Worm (Caenorhabditis elegans) whole organism, early embryonic: Measurements from ENCODE around the gene M01E10.3.

Experiments used
- B0310.2 ChIP-seq: sonication (generic microtip); optimal IDR thresholded peaks from 2 replicates; lab custom pipeline; 2016; ENCODE audit warnings: mild to moderate bottlenecking, missing genetic modification characterization, missing compliant biosample characterization
- F13C5.2 ChIP-seq: sonication (generic microtip); optimal IDR thresholded peaks from 2 replicates; lab custom pipeline; 2017; ENCODE audit warnings: mild to moderate bottlenecking, missing genetic modification characterization, inconsistent platforms, missing compliant biosample characterization
- aly-1 ChIP-seq: sonication (generic microtip); optimal IDR thresholded peaks from 2 replicates; lab custom pipeline; 2016; ENCODE audit warnings: missing genetic modification characterization, missing compliant biosample characterization
- ama-1 ChIP-seq: fragments of 150-350 bp; optimal IDR thresholded peaks from 2 replicates; lab custom pipeline; 2014
- ceh-13 ChIP-seq: fragments of 200-800 bp; sonication (Bioruptor generic); optimal IDR thresholded peaks from 2 replicates; lab custom pipeline; 2018; ENCODE audit warnings: mild to moderate bottlenecking, missing genetic modification characterization, missing compliant biosample characterization
- ceh-36 ChIP-seq: sonication (generic microtip); optimal IDR thresholded peaks from 2 replicates; lab custom pipeline; 2016; ENCODE audit warnings: missing genetic modification characterization, inconsistent platforms, missing compliant biosample characterization
- ets-7 ChIP-seq: sonication (generic microtip); optimal IDR thresholded peaks from 2 replicates; lab custom pipeline; 2016; ENCODE audit warnings: missing genotype, missing genetic modification characterization, missing compliant biosample characterization
- flt-1 ChIP-seq: fragments of 200-800 bp; sonication (Bioruptor generic); IDR thresholded peaks from 2 replicates; pipeline ENCODE4 v1.3.6; 2022; ENCODE audit warnings: missing genetic modification characterization, missing compliant biosample characterization
- hmbx-1 ChIP-seq: sonication (generic microtip); optimal IDR thresholded peaks from 2 replicates; lab custom pipeline; 2016; ENCODE audit warnings: mild to moderate bottlenecking, missing genetic modification characterization, missing compliant biosample characterization
- hmg-4 ChIP-seq: fragments of 200-800 bp; sonication (Bioruptor generic); optimal IDR thresholded peaks from 2 replicates; lab custom pipeline; 2018; ENCODE audit warnings: mild to moderate bottlenecking, missing genetic modification characterization, missing compliant biosample characterization
- hnd-1 ChIP-seq: sonication (generic microtip); optimal IDR thresholded peaks from 2 replicates; lab custom pipeline; 2016; ENCODE audit warnings: missing genetic modification characterization, missing compliant biosample characterization
- pes-1 ChIP-seq: fragments of 200-800 bp; sonication (Bioruptor generic); IDR thresholded peaks from 2 replicates; pipeline ENCODE4 v1.3.6; 2022; ENCODE audit warnings: missing genetic modification reagents, missing genetic modification characterization, missing compliant biosample characterization
- scrt-1 ChIP-seq: fragments of 200-800 bp; sonication (Bioruptor generic); IDR thresholded peaks from 2 replicates; pipeline ENCODE4 v1.3.6; 2022; ENCODE audit warnings: missing genetic modification characterization, missing compliant biosample characterization
- sea-1 ChIP-seq: fragments of 200-800 bp; sonication (Bioruptor generic); conservative IDR thresholded peaks from 2 replicates; pipeline ENCODE4 v1.3.6; 2022; ENCODE audit warnings: missing genetic modification characterization, missing compliant biosample characterization
- tbx-11 ChIP-seq: fragments of 200-800 bp; sonication (Bioruptor generic); IDR thresholded peaks from 2 replicates; pipeline ENCODE4 v1.3.6; 2022; ENCODE audit warnings: missing genetic modification characterization, missing compliant biosample characterization
- tbx-37 ChIP-seq: fragments of 200-800 bp; sonication (Bioruptor generic); conservative IDR thresholded peaks from 2 replicates; pipeline ENCODE4 v1.3.6; 2022; ENCODE audit warnings: missing genetic modification reagents, missing genetic modification characterization, missing compliant biosample characterization
- tra-4 ChIP-seq: sonication (generic microtip); optimal IDR thresholded peaks from 2 replicates; lab custom pipeline; 2017; ENCODE audit warnings: missing genetic modification characterization, missing compliant biosample characterization

M01E10.3 gene

DNA sequence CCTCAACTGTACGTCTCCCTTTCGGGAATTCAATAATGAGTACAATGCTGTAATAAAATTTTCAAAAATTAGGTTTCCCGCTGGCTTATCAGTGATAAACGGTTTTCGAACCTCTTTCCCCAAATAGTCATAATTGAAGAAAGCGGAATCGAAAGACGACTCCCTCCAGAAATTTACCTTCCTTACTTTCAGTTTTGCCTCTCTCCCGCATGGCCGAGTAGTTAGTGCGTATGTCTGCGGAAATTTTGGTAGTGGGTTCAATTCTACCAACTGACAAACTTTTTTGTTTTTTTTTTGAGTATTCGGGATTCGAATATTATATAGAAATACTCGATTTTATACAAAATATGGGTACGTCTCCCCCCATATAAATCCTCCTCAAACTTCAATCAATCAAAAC is 11.0 kb upstream of the M01E10.3 start:
- TF ChIP-seq sea-1 (GFP tag; lab: Robert Waterston, UW) = 0 out of 2 replicates have a peak, but pooled peaks have one; percentile 31

DNA sequence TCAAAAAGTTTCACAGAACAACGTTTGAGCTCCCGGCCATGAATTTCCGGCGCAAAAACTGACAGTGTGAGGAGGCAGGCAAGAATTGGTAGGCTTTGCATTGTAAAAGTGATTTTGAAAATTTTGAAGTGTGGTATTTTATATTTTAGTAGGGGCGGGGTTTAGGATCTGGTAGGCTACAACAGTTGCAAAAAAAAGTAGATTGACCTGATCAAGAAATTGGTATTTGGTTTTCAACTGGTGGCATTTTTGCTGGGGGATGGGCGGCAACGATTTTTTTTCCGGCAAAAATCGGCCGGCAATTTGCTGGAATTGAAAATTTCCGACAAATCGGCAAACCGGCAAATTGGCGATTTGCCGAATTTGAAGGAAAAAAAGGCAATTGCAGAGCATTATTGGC is 6.9 kb upstream of the M01E10.3 start, which contains the start of gene ins-16:
Gene ins-16 (minus strand): TSS at position 101 of the 400 bp plus-strand sequence.
- TF ChIP-seq scrt-1 (GFP tag; lab: Robert Waterston, UW) (no peak), hnd-1 (tag; lab: Kevin White, UChicago) (no peak), sea-1 (GFP tag; lab: Robert Waterston, UW) (no peak), hmg-4 (GFP tag; lab: Kevin White, UChicago) (no peak), ceh-13 (GFP tag; lab: Kevin White, UChicago) (no peak), ceh-36 (tag; lab: Kevin White, UChicago) (no peak)

DNA sequence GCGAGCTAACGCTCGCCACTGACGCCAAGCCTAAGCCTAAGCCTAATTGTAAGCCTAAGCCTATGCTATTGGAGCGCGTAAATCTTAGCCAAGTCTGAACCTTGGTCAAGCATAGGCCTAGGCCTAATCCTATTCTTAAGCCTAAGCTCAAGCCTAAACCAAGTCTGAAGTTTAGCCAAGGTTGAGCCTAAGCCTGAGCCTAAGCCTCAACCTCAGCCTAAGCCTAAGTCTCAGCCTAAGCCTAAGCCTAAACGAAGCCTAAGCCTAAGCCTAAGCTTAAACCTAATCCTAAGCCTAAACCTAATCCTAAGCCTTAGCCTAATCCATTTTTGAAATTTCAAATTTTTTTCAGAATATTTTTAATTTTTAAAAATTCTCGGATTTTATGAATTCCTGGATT is 6.1 kb upstream of the M01E10.3 start:
- TF ChIP-seq pes-1 (GFP tag; lab: Robert Waterston, UW) = no peak
- TF ChIP-seq scrt-1 (GFP tag; lab: Robert Waterston, UW) = no peak
- TF ChIP-seq tbx-11 (GFP tag; lab: Robert Waterston, UW) = no peak
- peak; percentile 81 for TF ChIP-seq ceh-36 (tag; lab: Kevin White, UChicago)
- no peak for TF ChIP-seq aly-1 (tag; lab: Kevin White, UChicago)
- TF ChIP-seq ceh-13 (GFP tag; lab: Kevin White, UChicago) = no peak
- TF ChIP-seq flt-1 = no peak

ce11 chrIII:2057570-2057969 is 3.6 kb upstream of the M01E10.3 start, which contains the start of gene Y39A3A.2:
Gene Y39A3A.2 (minus strand): TSS chrIII:2057670.
- TF ChIP-seq hmg-4 (GFP tag; lab: Kevin White, UChicago) = no peak
- TF ChIP-seq tbx-37 (GFP tag; lab: Robert Waterston, UW) = no peak
- no peak for TF ChIP-seq hnd-1 (tag; lab: Kevin White, UChicago)
- no peak for TF ChIP-seq flt-1
- no peak for TF ChIP-seq ceh-13 (GFP tag; lab: Kevin White, UChicago)
- no peak for TF ChIP-seq aly-1 (tag; lab: Kevin White, UChicago)
- no peak for TF ChIP-seq tbx-11 (GFP tag; lab: Robert Waterston, UW)

- no peak for TF ChIP-seq ceh-13 (GFP tag; lab: Kevin White, UChicago)
- no peak for TF ChIP-seq sea-1 (GFP tag; lab: Robert Waterston, UW)
- no peak for TF ChIP-seq aly-1 (tag; lab: Kevin White, UChicago)
- no peak for TF ChIP-seq tra-4 (tag; lab: Kevin White, UChicago)
- no peak for TF ChIP-seq hmg-4 (GFP tag; lab: Kevin White, UChicago)
- TF ChIP-seq tbx-37 (GFP tag; lab: Robert Waterston, UW) = no peak
- no peak for TF ChIP-seq ceh-36 (tag; lab: Kevin White, UChicago)
- TF ChIP-seq hmbx-1 (tag; lab: Kevin White, UChicago) = no peak
- no peak for TF ChIP-seq flt-1
- no peak for TF ChIP-seq B0310.2 (tag; lab: Kevin White, UChicago)
Measured at ce11 chrIII:2053433-2053832, 551 bp downstream of the M01E10.3 start.

DNA sequence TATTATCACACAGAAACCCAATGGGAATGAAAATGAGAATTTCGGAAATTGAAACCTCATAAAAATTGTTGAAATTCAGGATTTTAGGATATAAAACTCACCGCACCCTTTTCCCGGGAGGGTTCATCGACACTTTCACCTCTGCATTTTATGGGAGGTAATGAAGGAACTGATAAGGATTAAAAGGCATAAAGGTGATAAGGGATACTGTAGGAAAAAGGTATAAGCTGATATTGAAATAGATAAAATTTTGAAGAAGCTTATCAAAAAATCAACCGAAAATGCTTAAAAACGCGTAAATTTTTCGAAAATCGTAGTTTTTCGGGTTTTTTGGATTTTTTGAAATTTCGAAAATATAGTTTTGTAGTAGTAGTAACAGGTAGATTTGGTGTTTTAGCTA is 3.5 kb downstream of the M01E10.3 start:
- TF ChIP-seq tbx-11 (GFP tag; lab: Robert Waterston, UW) (no peak), tbx-37 (GFP tag; lab: Robert Waterston, UW) (no peak), sea-1 (GFP tag; lab: Robert Waterston, UW) (no peak), hmbx-1 (tag; lab: Kevin White, UChicago) (no peak), B0310.2 (tag; lab: Kevin White, UChicago) (no peak), pes-1 (GFP tag; lab: Robert Waterston, UW) (no peak), ceh-13 (GFP tag; lab: Kevin White, UChicago) (no peak), hnd-1 (tag; lab: Kevin White, UChicago) (no peak), scrt-1 (GFP tag; lab: Robert Waterston, UW) (no peak), hmg-4 (GFP tag; lab: Kevin White, UChicago) (no peak), flt-1 (no peak), ets-7 (no peak), F13C5.2 (no peak), ceh-36 (tag; lab: Kevin White, UChicago) (no peak)

- TF ChIP-seq tbx-11 (GFP tag; lab: Robert Waterston, UW) (no peak), pes-1 (GFP tag; lab: Robert Waterston, UW) (no peak), tra-4 (tag; lab: Kevin White, UChicago) (no peak), flt-1 (no peak), hmbx-1 (tag; lab: Kevin White, UChicago) (no peak), ets-7 (no peak), sea-1 (GFP tag; lab: Robert Waterston, UW) (no peak), ceh-36 (tag; lab: Kevin White, UChicago) (no peak), scrt-1 (GFP tag; lab: Robert Waterston, UW) (no peak), ama-1 (lab: Kevin White, UChicago) (no peak), aly-1 (tag; lab: Kevin White, UChicago) (no peak), tbx-37 (GFP tag; lab: Robert Waterston, UW) (no peak), hmg-4 (GFP tag; lab: Kevin White, UChicago) (no peak), B0310.2 (tag; lab: Kevin White, UChicago) (no peak), ceh-13 (GFP tag; lab: Kevin White, UChicago) (no peak), hnd-1 (tag; lab: Kevin White, UChicago) (no peak)
Measured at ce11 chrIII:2049825-2050224, 4.2 kb downstream of the M01E10.3 start.

DNA sequence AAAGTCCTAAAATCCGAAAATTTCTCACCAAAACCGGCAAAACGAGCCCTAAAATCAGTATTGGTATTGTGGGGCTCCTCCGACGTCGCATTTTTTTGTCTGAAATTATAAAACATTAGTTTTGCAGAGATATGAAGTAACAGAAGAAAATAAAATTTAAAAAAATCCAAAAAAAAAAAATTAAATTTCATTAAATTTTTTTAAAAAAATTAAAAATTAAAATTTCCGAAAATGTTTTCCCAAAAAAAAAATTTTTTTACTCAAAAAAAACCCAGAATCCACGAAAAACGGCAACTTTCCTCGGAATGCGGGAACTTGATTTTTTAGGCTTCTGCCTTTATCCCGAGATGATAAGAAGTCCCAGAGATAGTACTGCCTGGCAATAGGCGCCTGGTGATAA is 6.1 kb downstream of the M01E10.3 start, which contains the start of gene dpy-1:
Gene dpy-1 (minus strand): TSS at position 101 of the 400 bp plus-strand sequence.
- TF ChIP-seq tbx-37 (GFP tag; lab: Robert Waterston, UW) = no peak
